Fruit fly (Drosophila melanogaster) whole organism, embryonic: Measurements from ENCODE around the gene CG7362.

Experiments used
- CG10366 ChIP-seq: fragments of 200-800 bp; sonication (Bioruptor generic); IDR thresholded peaks from 2 replicates; pipeline ENCODE4 v1.3.6; 2022; ENCODE audit warnings: missing biosample characterization, missing genetic modification characterization
- CG10979 ChIP-seq: fragments of 200-800 bp; sonication (Bioruptor generic); optimal IDR thresholded peaks from 2 replicates; lab custom pipeline; 2018; ENCODE audit warnings: missing biosample characterization, mild to moderate bottlenecking, missing genetic modification characterization, moderate library complexity
- CG2875 ChIP-seq: fragments of 200-800 bp; sonication (Bioruptor generic); optimal IDR thresholded peaks from 2 replicates; lab custom pipeline; 2017; ENCODE audit warnings: missing biosample characterization, mild to moderate bottlenecking, missing genetic modification characterization, missing genetic modification reagents
- CG4820 ChIP-seq: fragments of 200-800 bp; sonication (Bioruptor generic); optimal IDR thresholded peaks from 3 replicates; lab custom pipeline; 2016; ENCODE audit warnings: missing biosample characterization, missing genetic modification characterization
- Gsc ChIP-seq: fragments of 200-800 bp; sonication (Bioruptor generic); IDR thresholded peaks from 2 replicates; pipeline ENCODE4 v1.3.6; 2022; ENCODE audit warnings: missing biosample characterization, missing genetic modification characterization
- Hr39 ChIP-seq: fragments of >200 bp; optimal IDR thresholded peaks from 2 replicates; lab custom pipeline; 2017
- Lim3 ChIP-seq: fragments of 200-800 bp; sonication (Bioruptor generic); IDR thresholded peaks from 2 replicates; pipeline ENCODE4 v1.3.6; 2022; ENCODE audit warnings: missing biosample characterization, missing genetic modification characterization
- Oaz ChIP-seq: fragments of 200-800 bp; sonication (Bioruptor generic); IDR thresholded peaks from 2 replicates; pipeline ENCODE4 v1.3.6; 2022; ENCODE audit warnings: missing biosample characterization, missing genetic modification characterization
- Opbp ChIP-seq: fragments of 200-800 bp; sonication (Bioruptor generic); IDR thresholded peaks from 3 replicates; pipeline ENCODE4 v1.3.6; 2022; ENCODE audit warnings: missing biosample characterization, missing genetic modification characterization; ENCODE audit not compliant: partially characterized antibody
- bigmax ChIP-seq: fragments of 200-800 bp; sonication (Bioruptor generic); optimal IDR thresholded peaks from 2 replicates; lab custom pipeline; 2018; ENCODE audit warnings: missing biosample characterization, mild to moderate bottlenecking, missing genetic modification characterization
- chn ChIP-seq: fragments of 200-800 bp; sonication (Bioruptor generic); optimal IDR thresholded peaks from 2 replicates; lab custom pipeline; 2016; ENCODE audit warnings: missing biosample characterization, missing genetic modification characterization
- tin ChIP-seq: fragments of 200-800 bp; sonication (Bioruptor generic); optimal IDR thresholded peaks from 3 replicates; lab custom pipeline; 2016; ENCODE audit warnings: missing biosample characterization, missing genetic modification characterization

DNA sequence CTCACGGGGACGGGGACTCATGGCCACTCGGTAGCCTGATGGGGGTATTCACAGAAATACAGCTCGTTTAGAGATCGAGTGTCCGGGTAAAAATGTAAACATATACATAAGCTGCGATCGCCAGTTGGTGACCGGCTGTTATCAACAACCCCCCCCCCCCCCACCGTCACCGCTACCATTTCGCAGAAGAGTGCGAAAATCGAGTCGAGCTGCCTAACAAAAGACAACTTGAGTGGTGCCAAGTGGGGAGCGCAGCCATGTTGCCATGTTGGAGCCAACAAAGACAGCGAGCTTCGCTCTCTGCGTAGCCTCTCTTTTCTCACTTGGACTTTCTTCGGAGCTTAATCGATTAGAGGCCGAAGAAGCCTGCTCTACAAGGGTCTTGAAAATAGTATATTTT, 23.7 kb downstream of the CG7362 start:
- TF ChIP-seq CG10979 (tag; lab: Kevin White, UChicago) (no peak), CG4820 (GFP tag; lab: Kevin White, UChicago) (no peak), CG10366 (GFP tag; lab: Robert Waterston, UW) (no peak), Hr39 (lab: Kevin White, UChicago) (no peak), CG2875 (GFP tag; lab: Kevin White, UChicago) (no peak), tin (GFP tag; lab: Kevin White, UChicago) (no peak), bigmax (GFP tag; lab: Kevin White, UChicago) (no peak), Opbp (GFP tag; lab: Robert Waterston, UW) (no peak), Oaz (GFP tag; lab: Robert Waterston, UW) (no peak), chn (no peak), Lim3 (GFP tag; lab: Robert Waterston, UW) (no peak), Gsc (GFP tag; lab: Robert Waterston, UW) (no peak)
